Worm (Caenorhabditis elegans) whole organism, early embryonic: ENCODE results near the gene prx-14.

ENCODE experiments used
- tbx-11 ChIP-seq: fragments of 200-800 bp; sonication (Bioruptor generic); IDR thresholded peaks from 2 replicates; pipeline ENCODE4 v1.3.6; 2022; ENCODE audit warnings: missing genetic modification characterization, missing compliant biosample characterization
- tra-4 ChIP-seq: sonication (generic microtip); optimal IDR thresholded peaks from 2 replicates; lab custom pipeline; 2017; ENCODE audit warnings: missing genetic modification characterization, missing compliant biosample characterization

DNA sequence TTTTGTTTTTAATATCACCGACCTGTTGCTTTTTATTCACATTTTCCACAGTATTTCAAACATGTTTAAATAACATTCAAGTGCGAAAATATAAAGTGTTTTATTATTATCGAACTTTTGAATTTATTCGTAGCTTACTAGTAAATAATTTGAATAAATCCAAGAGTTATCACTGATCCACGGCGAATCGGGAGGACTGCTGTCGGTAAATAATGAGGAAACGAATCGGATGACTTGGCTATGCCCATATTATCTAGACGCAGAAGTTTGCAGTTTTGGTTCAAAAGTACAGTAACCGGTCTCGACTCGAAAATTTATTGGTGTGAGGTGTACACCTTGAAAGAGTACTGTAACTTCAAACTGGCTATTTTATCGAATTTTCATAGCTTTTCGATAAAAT lies 26.4 kb upstream of the prx-14 start:
- TF ChIP-seq tra-4 (tag; lab: Kevin White, UChicago) (no peak), tbx-11 (no peak)
